Fruit fly (Drosophila melanogaster): ENCODE measurements around the gene CG6983.

DNA sequence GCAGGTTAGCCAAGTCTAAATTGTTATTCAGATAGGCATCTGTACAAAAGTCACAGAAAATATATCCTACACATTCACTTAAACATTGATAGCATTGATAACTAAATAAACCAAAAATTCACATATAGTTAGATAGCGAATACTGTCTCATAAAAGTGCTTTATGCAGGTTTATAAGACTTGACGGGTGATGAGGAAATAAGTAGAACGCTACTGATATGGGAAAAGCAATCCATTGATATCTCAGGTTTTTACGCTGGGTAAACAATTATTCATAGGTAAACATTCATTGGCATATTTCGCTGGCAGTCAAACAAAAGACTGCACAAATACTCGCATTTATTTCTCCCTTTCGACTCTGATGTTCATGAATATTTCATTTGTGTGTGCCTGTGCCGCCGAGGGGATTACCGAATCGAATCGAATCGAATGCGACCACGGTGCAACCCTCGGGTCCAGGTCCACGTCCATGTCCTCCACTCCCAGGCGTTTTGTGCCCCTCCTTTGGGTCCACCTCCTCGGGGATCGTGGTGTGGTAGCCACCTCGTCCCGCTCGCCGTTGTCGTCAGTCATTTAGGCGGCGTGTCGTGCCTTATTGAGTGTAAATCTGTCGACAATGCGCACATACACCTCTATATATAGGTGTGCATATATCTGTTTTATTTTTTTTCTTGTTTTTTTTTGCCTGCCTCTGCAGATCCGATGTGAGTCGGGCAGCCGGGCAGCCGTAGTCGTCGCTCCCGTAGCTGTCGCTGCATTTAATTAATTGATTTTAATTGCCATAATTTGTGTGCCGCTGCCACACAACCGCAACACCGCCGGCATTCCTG is 11.1 kb upstream of the CG6983 start:
- TF ChIP-seq CG8478 (optimal IDR thresholded peaks at IDR 0.05) (no peak), CTCF (optimal IDR thresholded peaks at IDR 0.05) (no peak)

Data from S2 (cell line).